Worm (Caenorhabditis elegans) whole organism, L3 larva: ENCODE data around the gene wht-3.

Experiments used
- R02D3.7 ChIP-seq: fragments of 150-350 bp; optimal IDR thresholded peaks from 2 replicates; lab custom pipeline; 2014; ENCODE audit warnings: missing biosample characterization, missing genetic modification characterization
- lin-39 ChIP-seq: fragments of 150-350 bp; optimal IDR thresholded peaks from 2 replicates; lab custom pipeline; 2018; ENCODE audit warnings: missing biosample characterization, missing genetic modification reagents, missing genetic modification characterization
- unc-39 ChIP-seq: sonication (generic microtip); optimal IDR thresholded peaks from 4 replicates; lab custom pipeline; 2017; ENCODE audit warnings: missing biosample characterization, missing genetic modification characterization

DNA sequence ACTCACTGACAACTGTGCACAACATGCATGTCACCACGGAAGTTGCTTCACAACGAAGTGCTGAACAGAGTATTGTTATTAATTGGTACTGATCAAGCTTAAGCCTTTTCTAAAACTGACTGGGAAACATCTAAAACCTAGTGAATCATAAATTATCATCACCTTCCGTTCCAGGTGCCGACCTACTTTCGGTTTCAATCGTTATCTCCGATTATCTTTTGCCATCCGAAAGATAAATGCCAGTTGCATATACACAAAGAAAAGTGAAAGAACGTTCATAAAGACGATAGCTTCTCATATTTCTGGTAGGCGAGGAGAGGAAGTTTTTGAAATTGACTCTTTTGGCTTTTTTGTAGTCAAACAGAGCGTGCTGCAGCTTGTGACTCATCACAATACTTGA lies 38.2 kb upstream of the wht-3 start:
- no peak for TF ChIP-seq lin-39 (tag; lab: Kevin White, UChicago)
- no peak for TF ChIP-seq R02D3.7 (tag; lab: Kevin White, UChicago)
- no peak for TF ChIP-seq unc-39 (tag; lab: Kevin White, UChicago)
